Fruit fly (Drosophila melanogaster) whole organism, prepupa: ENCODE measurements around the gene Scp2.
A peak's percentile ranks its signal among the peaks of the same experiment; 100 is the strongest.

ENCODE experiments used
- Blimp-1 ChIP-seq: fragments of 200-800 bp; sonication (Bioruptor generic); optimal IDR thresholded peaks from 3 replicates; lab custom pipeline; 2017; ENCODE audit warnings: missing biosample characterization, missing genetic modification characterization, mild to moderate bottlenecking, moderate library complexity, missing genetic modification reagents
- CG10669 ChIP-seq: fragments of 200-800 bp; sonication (Bioruptor generic); optimal IDR thresholded peaks from 3 replicates; lab custom pipeline; 2018; ENCODE audit warnings: missing biosample characterization, mild to moderate bottlenecking, missing genetic modification characterization, moderate library complexity
- CG11294 ChIP-seq: fragments of 200-800 bp; sonication (Bioruptor generic); IDR thresholded peaks from 2 replicates; pipeline ENCODE4 v1.3.6; 2022; ENCODE audit warnings: missing biosample characterization, missing genetic modification characterization
- CG11762 ChIP-seq: fragments of 200-800 bp; sonication (Bioruptor generic); optimal IDR thresholded peaks from 3 replicates; lab custom pipeline; 2016; ENCODE audit warnings: missing biosample characterization, missing genetic modification characterization; ENCODE audit not compliant: insufficient read depth
- CG15336 ChIP-seq: fragments of 200-800 bp; sonication (Bioruptor generic); IDR thresholded peaks from 2 replicates; pipeline ENCODE4 v1.3.6; 2022; ENCODE audit warnings: missing biosample characterization, missing genetic modification characterization
- CG16779 ChIP-seq: fragments of 200-800 bp; sonication (Bioruptor generic); optimal IDR thresholded peaks from 3 replicates; lab custom pipeline; 2017; ENCODE audit warnings: missing biosample characterization, mild to moderate bottlenecking, missing genetic modification characterization
- CG3032 ChIP-seq: fragments of 200-800 bp; optimal IDR thresholded peaks from 2 replicates; lab custom pipeline; 2019; ENCODE audit warnings: missing biosample characterization, mild to moderate bottlenecking, missing genetic modification characterization, moderate library complexity
- CG31627 ChIP-seq: fragments of 200-800 bp; sonication (Bioruptor generic); optimal IDR thresholded peaks from 3 replicates; lab custom pipeline; 2016; ENCODE audit warnings: missing biosample characterization, missing genetic modification characterization
- CG34406 ChIP-seq: fragments of 200-800 bp; sonication (Bioruptor generic); optimal IDR thresholded peaks from 3 replicates; lab custom pipeline; 2016; ENCODE audit warnings: missing biosample characterization, missing genetic modification characterization
- CG3919 ChIP-seq: fragments of 200-800 bp; sonication (Bioruptor generic); optimal IDR thresholded peaks from 3 replicates; lab custom pipeline; 2016; ENCODE audit warnings: missing biosample characterization, missing genetic modification characterization
- CG6163 ChIP-seq: fragments of 200-800 bp; sonication (Bioruptor generic); IDR thresholded peaks from 3 replicates; pipeline ENCODE4 v1.3.6; 2022; ENCODE audit warnings: missing biosample characterization, missing genetic modification characterization
- CG8119 ChIP-seq: fragments of 200-800 bp; sonication (Bioruptor generic); IDR thresholded peaks from 3 replicates; pipeline ENCODE4 v1.3.6; 2022; ENCODE audit warnings: missing biosample characterization, missing genetic modification characterization
- CG8632 ChIP-seq: fragments of 200-800 bp; sonication (Bioruptor generic); optimal IDR thresholded peaks from 3 replicates; lab custom pipeline; 2016; ENCODE audit warnings: missing biosample characterization, missing genetic modification characterization
- CG9139 ChIP-seq: fragments of 200-800 bp; sonication (Bioruptor generic); optimal IDR thresholded peaks from 3 replicates; lab custom pipeline; 2017; ENCODE audit warnings: missing biosample characterization, mild to moderate bottlenecking, missing genetic modification characterization
- Eip78C ChIP-seq: fragments of 200-800 bp; sonication (Bioruptor generic); peaks from one replicate; lab custom pipeline; 2016; ENCODE audit warnings: missing biosample characterization, missing genetic modification characterization
- Eip93F ChIP-seq: fragments of 200-800 bp; sonication (Bioruptor generic); optimal IDR thresholded peaks from 2 replicates; lab custom pipeline; 2016; ENCODE audit warnings: missing biosample characterization, mild to moderate bottlenecking, missing genetic modification characterization
- Ets21C ChIP-seq: fragments of 200-800 bp; sonication (Bioruptor generic); optimal IDR thresholded peaks from 3 replicates; lab custom pipeline; 2016; ENCODE audit warnings: missing biosample characterization, missing genetic modification characterization
- Hr38 ChIP-seq: sonication (Bioruptor generic); optimal IDR thresholded peaks from 2 replicates; lab custom pipeline; 2016; ENCODE audit warnings: missing biosample characterization, missing genetic modification characterization
- Hr39 ChIP-seq: fragments of 200-800 bp; sonication (Bioruptor generic); optimal IDR thresholded peaks from 2 replicates; lab custom pipeline; 2016; ENCODE audit warnings: missing biosample characterization, missing genetic modification characterization
- Lpt ChIP-seq: fragments of 200-800 bp; sonication (Bioruptor generic); optimal IDR thresholded peaks from 3 replicates; lab custom pipeline; 2016; ENCODE audit warnings: missing biosample characterization, missing genetic modification characterization
- Met ChIP-seq: fragments of 200-800 bp; sonication (Bioruptor generic); optimal IDR thresholded peaks from 3 replicates; lab custom pipeline; 2016; ENCODE audit warnings: missing biosample characterization, missing genetic modification characterization
- OdsH ChIP-seq: fragments of 200-800 bp; sonication (Bioruptor generic); optimal IDR thresholded peaks from 3 replicates; lab custom pipeline; 2016; ENCODE audit warnings: missing biosample characterization, missing genetic modification characterization
- Smox ChIP-seq: fragments of 200-800 bp; sonication (Bioruptor generic); optimal IDR thresholded peaks from 3 replicates; lab custom pipeline; 2016; ENCODE audit warnings: missing biosample characterization, missing genetic modification characterization
- Sox102F ChIP-seq: fragments of 200-800 bp; sonication (Bioruptor generic); optimal IDR thresholded peaks from 2 replicates; lab custom pipeline; 2016; ENCODE audit warnings: missing biosample characterization, mild to moderate bottlenecking, missing genetic modification characterization
- Sox14 ChIP-seq: fragments of 200-800 bp; sonication (Bioruptor generic); optimal IDR thresholded peaks from 3 replicates; lab custom pipeline; 2016; ENCODE audit warnings: missing biosample characterization, missing genetic modification characterization
- Sox15 ChIP-seq: fragments of 200-800 bp; sonication (Bioruptor generic); optimal IDR thresholded peaks from 3 replicates; lab custom pipeline; 2016; ENCODE audit warnings: missing biosample characterization, missing genetic modification characterization
- achi ChIP-seq: fragments of 200-800 bp; sonication (Bioruptor generic); optimal IDR thresholded peaks from 3 replicates; lab custom pipeline; 2016; ENCODE audit warnings: missing biosample characterization, missing genetic modification characterization
- eg ChIP-seq: fragments of 200-800 bp; sonication (Bioruptor generic); IDR thresholded peaks from 3 replicates; pipeline ENCODE4 v1.3.6; 2022; ENCODE audit warnings: missing biosample characterization, missing genetic modification characterization
- esn ChIP-seq: fragments of 200-800 bp; sonication (Bioruptor generic); optimal IDR thresholded peaks from 2 replicates; lab custom pipeline; 2016; ENCODE audit warnings: missing biosample characterization, mild to moderate bottlenecking, missing genetic modification characterization, moderate library complexity
- fd59A ChIP-seq: fragments of 200-800 bp; sonication (Bioruptor generic); optimal IDR thresholded peaks from 2 replicates; lab custom pipeline; 2017; ENCODE audit warnings: missing biosample characterization, mild to moderate bottlenecking, missing genetic modification characterization, missing genetic modification reagents
- fkh ChIP-seq: fragments of 200-800 bp; sonication (Bioruptor generic); optimal IDR thresholded peaks from 3 replicates; lab custom pipeline; 2017; ENCODE audit warnings: missing biosample characterization, mild to moderate bottlenecking, missing genetic modification characterization, moderate library complexity
- lz ChIP-seq: fragments of 200-800 bp; sonication (Bioruptor generic); optimal IDR thresholded peaks from 3 replicates; lab custom pipeline; 2016; ENCODE audit warnings: missing biosample characterization, missing genetic modification characterization
- pdm3 ChIP-seq: fragments of 200-800 bp; sonication (Bioruptor generic); optimal IDR thresholded peaks from 3 replicates; lab custom pipeline; 2016; ENCODE audit warnings: missing biosample characterization, missing genetic modification characterization
- salr ChIP-seq, 2 experiments: fragments of 200-800 bp; sonication (Bioruptor generic); optimal IDR thresholded peaks; 3 replicates each; lab custom pipeline; 2016 to 2018; ENCODE audit warnings: missing biosample characterization in 2 of 2, missing genetic modification characterization in 2 of 2, mild to moderate bottlenecking in 1 of 2
- spab ChIP-seq: fragments of 200-800 bp; sonication (Bioruptor generic); optimal IDR thresholded peaks from 2 replicates; lab custom pipeline; 2017; ENCODE audit warnings: missing biosample characterization, mild to moderate bottlenecking, missing genetic modification characterization, missing genetic modification reagents
- ss ChIP-seq, 2 experiments: fragments of 200-800 bp; sonication (Bioruptor generic); optimal IDR thresholded peaks; 2 replicates in 1 of 2; 3 replicates in 1 of 2; lab custom pipeline; 2017 to 2018; ENCODE audit warnings: mild to moderate bottlenecking in 2 of 2, missing biosample characterization in 2 of 2, missing genetic modification characterization in 2 of 2, moderate library complexity in 1 of 2
- topi ChIP-seq: fragments of 200-800 bp; sonication (Bioruptor generic); optimal IDR thresholded peaks from 3 replicates; lab custom pipeline; 2016; ENCODE audit warnings: missing biosample characterization, missing genetic modification characterization
- vri ChIP-seq: fragments of 200-800 bp; sonication (Bioruptor generic); optimal IDR thresholded peaks from 3 replicates; lab custom pipeline; 2016; ENCODE audit warnings: missing biosample characterization, mild to moderate bottlenecking, missing genetic modification characterization

Scp2 gene

DNA sequence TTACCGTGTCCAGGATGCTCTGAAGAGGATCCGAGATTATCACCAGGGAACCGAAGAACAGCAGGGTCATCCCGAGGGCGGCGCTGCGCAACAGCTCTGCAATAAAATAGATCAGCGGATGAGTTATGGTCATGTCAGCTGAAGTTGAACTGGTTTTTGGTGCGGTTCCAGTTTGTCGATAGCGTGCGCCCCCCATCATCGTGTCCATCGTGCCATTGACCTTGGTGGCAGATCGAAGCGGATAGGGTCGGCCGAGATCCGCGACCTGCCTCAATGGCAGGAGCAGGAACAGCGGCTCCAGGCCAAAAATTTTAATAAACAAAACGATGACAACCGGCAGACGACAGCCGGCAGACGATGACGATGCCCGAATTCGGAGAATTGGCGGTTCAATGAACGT is 16.2 kb upstream of the Scp2 start:
- TF ChIP-seq pdm3: no peak
- peak in 1 of 2 experiments; percentile 32 for TF ChIP-seq ss (GFP tag; optimal IDR thresholded peaks at IDR 0.05; lab: Kevin White, UChicago)

DNA sequence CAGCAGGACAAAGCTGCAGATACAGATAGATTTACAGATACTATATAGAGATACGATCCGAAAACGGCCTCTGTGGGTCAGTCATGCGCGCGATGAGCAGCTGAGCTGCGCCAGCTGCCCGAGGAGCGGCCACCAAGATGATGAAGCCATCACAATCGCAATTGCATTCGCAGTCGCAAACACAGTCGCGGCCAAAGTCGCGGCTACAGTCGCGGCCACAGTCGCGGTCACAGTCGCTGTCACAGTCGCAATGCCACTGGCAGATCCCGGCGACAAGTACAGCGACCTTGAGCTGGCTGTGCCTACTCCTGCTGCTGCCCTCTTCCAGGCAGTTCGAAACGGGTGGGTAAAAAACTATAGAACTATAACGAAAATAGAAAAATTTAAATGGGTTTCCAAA is 11.5 kb upstream of the Scp2 start:
- TF ChIP-seq Eip78C (GFP tag; lab: Kevin White, UChicago) (peak; percentile 32), CG11762 (GFP tag; lab: Kevin White, UChicago) (no peak)
- TF ChIP-seq, all 60 proteins: peak for 1

DNA sequence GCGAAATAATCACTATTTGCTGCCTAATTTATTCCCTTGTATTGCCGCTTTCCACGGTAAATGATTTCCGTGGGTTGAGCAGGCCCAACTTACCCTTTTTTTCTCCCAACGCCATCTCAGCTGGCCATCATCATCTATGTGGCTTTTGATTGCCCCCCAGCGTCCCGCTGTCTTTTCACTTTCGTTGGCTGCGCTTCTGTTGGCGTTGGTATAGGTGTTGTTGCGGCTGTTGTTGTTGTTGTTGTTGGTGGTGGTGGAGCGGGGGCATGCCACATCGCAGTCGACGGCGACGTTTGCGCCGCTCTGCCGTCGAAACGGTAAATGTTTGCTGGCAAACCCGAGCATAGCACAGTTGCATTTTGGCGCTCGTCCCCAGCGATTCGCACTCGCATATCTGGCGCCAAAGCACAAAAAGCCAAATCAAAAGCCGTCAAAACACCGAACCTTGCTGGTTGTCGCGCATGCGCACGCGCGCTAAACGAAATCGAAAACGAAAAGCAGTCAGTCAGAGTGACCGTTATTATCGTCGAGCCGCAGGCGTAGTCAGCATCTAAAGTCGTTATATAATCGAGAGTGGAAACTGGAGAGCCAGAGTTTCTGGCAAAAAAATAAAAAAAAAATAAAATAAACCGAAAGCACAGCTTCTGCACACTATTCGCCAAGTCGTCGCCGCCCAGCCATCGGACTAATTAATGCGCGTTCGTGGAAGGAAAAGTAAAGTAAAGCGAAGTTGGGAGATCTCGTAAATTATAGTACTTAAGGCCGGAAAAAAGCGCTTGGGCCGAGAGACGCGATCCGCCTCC is 10.8 kb upstream of the Scp2 start, which contains the start of gene CG14892:
TSS of gene CG14892 (plus strand) at position 359 of the 803 bp plus-strand sequence.
- TF ChIP-seq Eip78C (GFP tag; lab: Kevin White, UChicago) (peak; percentile 42), pdm3 (no peak), topi (GFP tag; lab: Kevin White, UChicago) (no peak), achi (GFP tag; lab: Kevin White, UChicago) (no peak), esn (GFP tag; lab: Kevin White, UChicago) (no peak), Met (GFP tag; lab: Kevin White, UChicago) (no peak), ss (GFP tag; optimal IDR thresholded peaks at IDR 0.05; lab: Kevin White, UChicago) (no peak), CG34406 (GFP tag; lab: Kevin White, UChicago) (no peak), spab (GFP tag; lab: Kevin White, UChicago) (no peak), salr (GFP tag; optimal IDR thresholded peaks at IDR 0.05; lab: Kevin White, UChicago) (no peak), Smox (no peak), CG8119 (peak; percentile 43; the same call in 1 of the 3 replicates), eg (0 out of 3 replicates have a peak, but pooled peaks have one; percentile 9), Ets21C (GFP tag; lab: Kevin White, UChicago) (no peak)
- TF ChIP-seq, all 60 proteins: peak for 3

DNA sequence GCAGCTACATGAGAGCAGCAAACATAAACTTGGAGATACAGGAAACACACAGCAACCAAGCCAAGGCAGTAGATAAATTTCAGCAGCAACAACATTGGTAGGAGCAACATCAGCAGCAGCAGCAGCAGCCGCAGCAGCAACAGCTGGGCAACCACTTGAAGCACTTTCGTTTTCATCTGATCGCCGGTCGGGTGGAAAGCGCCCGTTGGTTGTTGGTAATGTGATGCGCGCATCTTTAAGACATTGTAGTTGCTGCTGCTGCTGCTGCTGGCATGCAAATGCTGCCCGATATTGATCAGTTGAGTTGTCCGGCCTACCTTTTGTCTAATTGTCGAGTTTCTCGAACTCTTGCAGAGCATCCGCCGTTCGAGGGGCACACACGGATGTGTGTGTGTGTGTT is 7.9 kb upstream of the Scp2 start:
- TF ChIP-seq CG3919 (GFP tag; lab: Kevin White, UChicago) (peak; percentile 13), CG10669 (GFP tag; lab: Kevin White, UChicago) (no peak), CG34406 (GFP tag; lab: Kevin White, UChicago) (no peak)

DNA sequence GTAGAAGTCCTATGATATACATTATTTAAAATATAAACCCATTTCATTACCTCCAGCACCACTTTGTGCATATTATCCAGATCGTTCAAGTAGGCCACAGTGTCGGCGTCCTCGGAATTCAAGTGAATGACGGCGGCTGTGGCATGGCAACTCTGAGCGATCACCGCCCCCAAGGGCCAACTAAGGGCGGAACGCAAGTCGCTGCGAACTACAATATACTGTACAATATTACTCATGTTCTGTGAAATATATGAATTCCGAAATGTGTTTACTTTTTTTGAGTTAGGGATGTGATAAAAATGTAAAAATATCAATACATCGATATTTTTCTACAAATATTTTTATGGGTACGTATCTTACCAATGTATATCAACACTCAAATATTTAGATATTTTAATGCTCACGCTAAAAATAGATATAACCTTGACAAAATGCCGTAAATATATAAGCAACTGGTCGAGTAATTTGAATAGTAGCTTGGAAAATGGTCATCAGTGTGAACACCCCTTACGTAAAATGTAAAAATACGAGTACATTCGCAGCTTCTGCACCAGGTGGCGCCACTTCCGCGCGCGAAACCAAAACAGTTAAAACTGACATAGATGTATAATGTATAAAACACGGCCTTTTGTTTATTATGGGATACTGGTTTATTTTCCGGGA is 9.8 kb downstream of the Scp2 start, which contains the start of gene CG14903:
TSS of gene CG14903 (minus strand) at position 270 of the 663 bp plus-strand sequence.
- TF ChIP-seq CG8632 (GFP tag; lab: Kevin White, UChicago): no peak
- TF ChIP-seq Sox102F: no peak
- TF ChIP-seq Blimp-1 (GFP tag; lab: Kevin White, UChicago): no peak
- TF ChIP-seq CG9139 (GFP tag; lab: Kevin White, UChicago): no peak
- no peak for TF ChIP-seq vri (GFP tag; lab: Kevin White, UChicago)
- no peak for TF ChIP-seq CG11762 (GFP tag; lab: Kevin White, UChicago)
- TF ChIP-seq fkh (GFP tag; lab: Kevin White, UChicago): peak; percentile 81
- no peak for TF ChIP-seq salr (GFP tag; optimal IDR thresholded peaks at IDR 0.05; lab: Kevin White, UChicago)
- TF ChIP-seq Sox15 (GFP tag; lab: Kevin White, UChicago): no peak
- peak; percentile 35 for TF ChIP-seq Hr39 (GFP tag; lab: Kevin White, UChicago)
- TF ChIP-seq spab (GFP tag; lab: Kevin White, UChicago): no peak
- TF ChIP-seq esn (GFP tag; lab: Kevin White, UChicago): no peak
- no peak for TF ChIP-seq ss (GFP tag; optimal IDR thresholded peaks at IDR 0.05; lab: Kevin White, UChicago)
- no peak for TF ChIP-seq OdsH (GFP tag; lab: Kevin White, UChicago)
- no peak for TF ChIP-seq CG3032 (tag; lab: Kevin White, UChicago)
- TF ChIP-seq CG10669 (GFP tag; lab: Kevin White, UChicago): no peak
- peak; percentile 50 for TF ChIP-seq CG31627 (GFP tag; lab: Kevin White, UChicago)
- TF ChIP-seq CG11294 (GFP tag; lab: Robert Waterston, UW): no peak
- TF ChIP-seq CG16779: no peak
- TF ChIP-seq Smox: peak; percentile 8
- TF ChIP-seq Eip93F (GFP tag; lab: Kevin White, UChicago): no peak
- TF ChIP-seq CG6163 (GFP tag; lab: Robert Waterston, UW): no peak
- TF ChIP-seq CG15336 (GFP tag; lab: Robert Waterston, UW): no peak
- TF ChIP-seq eg: no peak
- no peak for TF ChIP-seq Met (GFP tag; lab: Kevin White, UChicago)
- no peak for TF ChIP-seq Lpt (GFP tag; lab: Kevin White, UChicago)
- TF ChIP-seq fd59A (GFP tag; lab: Kevin White, UChicago): no peak
- TF ChIP-seq Hr38 (GFP tag; lab: Kevin White, UChicago): no peak
- no peak for TF ChIP-seq Sox14 (GFP tag; lab: Kevin White, UChicago)
- TF ChIP-seq CG8119: no peak
- TF ChIP-seq topi (GFP tag; lab: Kevin White, UChicago): no peak
- peak; percentile 12 for TF ChIP-seq lz
- TF ChIP-seq pdm3: peak; percentile 13
- TF ChIP-seq achi (GFP tag; lab: Kevin White, UChicago): no peak
